Worm (Caenorhabditis elegans): Measurements from ENCODE around the gene cutl-12.

- TF ChIP-seq unc-62 (GFP tag; optimal IDR thresholded peaks at IDR 0.05) (no peak), ceh-40 (GFP tag; IDR thresholded peaks at IDR 0.05) (no peak), dpl-1 (GFP tag; optimal IDR thresholded peaks at IDR 0.05) (no peak), lin-54 (GFP tag; optimal IDR thresholded peaks at IDR 0.05) (no peak), bed-2 (GFP tag; IDR thresholded peaks at IDR 0.05) (no peak), F10E7.11 (tag; optimal IDR thresholded peaks at IDR 0.05) (no peak), unc-130 (GFP tag; optimal IDR thresholded peaks at IDR 0.05) (no peak), ama-1 (optimal IDR thresholded peaks at IDR 0.05) (no peak), ama-1 (GFP tag; optimal IDR thresholded peaks at IDR 0.05) (no peak)
Observed at ce11 chrII:8626598-8626997, 7.7 kb downstream of the cutl-12 start.

All from whole organism, young adult.